Fruit fly (Drosophila melanogaster) whole organism, wandering third instar larva: ENCODE measurements around the gene CG9626.

Source experiments
- Dif ChIP-seq: fragments of 200-275, 200-300 bp; sonication (Bioruptor generic); optimal IDR thresholded peaks from 2 replicates; lab custom pipeline; 2018; ENCODE audit warnings: missing biosample characterization, missing genetic modification characterization; ENCODE audit not compliant: partially characterized antibody
- Hnf4 ChIP-seq: fragments of 200-800 bp; sonication (Bioruptor generic); optimal IDR thresholded peaks from 2 replicates; lab custom pipeline; 2016; ENCODE audit warnings: missing biosample characterization, mild to moderate bottlenecking, missing genetic modification characterization
- Hr78 ChIP-seq: fragments of >200 bp; optimal IDR thresholded peaks from 2 replicates; lab custom pipeline; 2017; ENCODE audit warnings: missing biosample characterization, missing genetic modification characterization
- psq ChIP-seq: fragments of 200-800 bp; sonication (Bioruptor generic); optimal IDR thresholded peaks from 3 replicates; lab custom pipeline; 2017; ENCODE audit warnings: missing biosample characterization, mild to moderate bottlenecking, missing genetic modification characterization, moderate library complexity

DNA sequence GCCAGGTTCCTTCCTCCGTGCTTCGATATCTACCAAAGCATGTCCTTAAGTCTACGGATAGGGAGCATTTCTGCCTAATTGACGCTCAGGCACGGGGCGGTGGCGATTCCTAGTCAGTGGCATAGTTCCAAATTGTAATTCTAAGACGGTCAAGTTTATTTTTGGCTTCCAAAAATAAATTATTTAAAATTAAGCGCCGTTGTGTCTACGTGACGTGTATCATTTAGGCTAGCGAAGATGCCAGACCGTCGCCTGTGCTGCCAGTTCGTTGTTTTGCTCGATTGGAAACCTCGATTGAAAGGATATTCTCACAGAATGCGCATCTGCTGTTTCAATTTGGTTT lies 48.3 kb upstream of the CG9626 start:
- TF ChIP-seq Hr78 (no peak), Hnf4 (no peak), psq (no peak), Dif (GFP tag; lab: Kevin White, UChicago) (no peak)
